Worm (Caenorhabditis elegans) whole organism, mixed stage, embryonic: Measurements from ENCODE around the gene T07G12.4.
A peak's percentile ranks its signal among the peaks of the same experiment; 100 is the strongest.

Source experiments
- blmp-1 ChIP-seq: fragments of 150-350 bp; optimal IDR thresholded peaks from 2 replicates; lab custom pipeline; 2014; ENCODE audit warnings: missing biosample characterization, missing genetic modification characterization
- ceh-39 ChIP-seq: fragments of 150-350 bp; optimal IDR thresholded peaks from 2 replicates; lab custom pipeline; 2014; ENCODE audit warnings: missing biosample characterization, missing genetic modification characterization
- ceh-43 ChIP-seq: fragments of 200-800 bp; sonication (Bioruptor generic); optimal IDR thresholded peaks from 2 replicates; lab custom pipeline; 2018; ENCODE audit warnings: mild to moderate bottlenecking, missing genetic modification characterization, moderate library complexity, missing compliant biosample characterization
- ceh-83 ChIP-seq: fragments of 200-800 bp; sonication (Bioruptor generic); optimal IDR thresholded peaks from 2 replicates; lab custom pipeline; 2018; ENCODE audit warnings: mild to moderate bottlenecking, missing genetic modification characterization, missing compliant biosample characterization
- ces-1 ChIP-seq: fragments of 150-350 bp; optimal IDR thresholded peaks from 2 replicates; lab custom pipeline; 2014; ENCODE audit warnings: missing biosample characterization, missing genetic modification reagents, missing genetic modification characterization
- drap-1 ChIP-seq: fragments of 200-800 bp; sonication (Bioruptor generic); optimal IDR thresholded peaks from 3 replicates; lab custom pipeline; 2018; ENCODE audit warnings: mild to moderate bottlenecking, missing genetic modification characterization, missing compliant biosample characterization
- elt-1 ChIP-seq: sonication (generic microtip); optimal IDR thresholded peaks from 2 replicates; lab custom pipeline; 2017; ENCODE audit warnings: missing genetic modification characterization, mild to moderate bottlenecking, missing compliant biosample characterization, antibody characterized with exemption, moderate library complexity, borderline replicate concordance; ENCODE audit not compliant: insufficient read depth
- elt-3 ChIP-seq: fragments of 150-350 bp; optimal IDR thresholded peaks from 2 replicates; lab custom pipeline; 2014; ENCODE audit warnings: missing biosample characterization, missing genetic modification characterization
- flh-1 ChIP-seq: fragments of 200-800 bp; sonication (Bioruptor generic); optimal IDR thresholded peaks from 2 replicates; lab custom pipeline; 2018; ENCODE audit warnings: mild to moderate bottlenecking, missing genetic modification characterization, moderate library complexity, missing compliant biosample characterization
- ham-2 ChIP-seq: fragments of 200-800 bp; sonication (Bioruptor generic); optimal IDR thresholded peaks from 2 replicates; lab custom pipeline; 2018; ENCODE audit warnings: mild to moderate bottlenecking, missing genetic modification characterization, missing compliant biosample characterization
- hlh-1 ChIP-seq: fragments of 150-350 bp; optimal IDR thresholded peaks from 2 replicates; lab custom pipeline; 2014; ENCODE audit warnings: missing biosample characterization, missing genetic modification reagents, missing genetic modification characterization
- lin-13 ChIP-seq: fragments of 150-350 bp; optimal IDR thresholded peaks from 2 replicates; lab custom pipeline; 2014; ENCODE audit warnings: missing biosample characterization, missing genetic modification characterization
- lin-32 ChIP-seq: fragments of 200-800 bp; sonication (Bioruptor generic); optimal IDR thresholded peaks from 2 replicates; lab custom pipeline; 2018; ENCODE audit warnings: mild to moderate bottlenecking, missing genetic modification characterization, missing compliant biosample characterization
- lsy-2 ChIP-seq: fragments of 150-350 bp; optimal IDR thresholded peaks from 2 replicates; lab custom pipeline; 2014; ENCODE audit warnings: missing biosample characterization, missing genetic modification characterization
- mab-5 ChIP-seq: fragments of 150-350 bp; optimal IDR thresholded peaks from 2 replicates; lab custom pipeline; 2014; ENCODE audit warnings: missing biosample characterization, missing genetic modification characterization
- mep-1 ChIP-seq: fragments of 150-350 bp; optimal IDR thresholded peaks from 2 replicates; lab custom pipeline; 2017; ENCODE audit warnings: missing biosample characterization, missing genetic modification reagents, missing genetic modification characterization, inconsistent platforms
- mls-2 ChIP-seq: sonication (generic microtip); optimal IDR thresholded peaks from 2 replicates; lab custom pipeline; 2016; ENCODE audit warnings: mild to moderate bottlenecking, missing genetic modification characterization, moderate library complexity, missing compliant biosample characterization
- nhr-2 ChIP-seq: fragments of 150-350 bp; optimal IDR thresholded peaks from 2 replicates; lab custom pipeline; 2014; ENCODE audit warnings: missing biosample characterization, missing genetic modification characterization
- nhr-237 ChIP-seq: fragments of 150-350 bp; optimal IDR thresholded peaks from 2 replicates; lab custom pipeline; 2014; ENCODE audit warnings: missing biosample characterization, missing genetic modification characterization
- nhr-28 ChIP-seq: fragments of 150-350 bp; optimal IDR thresholded peaks from 2 replicates; lab custom pipeline; 2014; ENCODE audit warnings: missing biosample characterization, missing genetic modification characterization
- nhr-76 ChIP-seq: sonication (generic microtip); optimal IDR thresholded peaks from 2 replicates; lab custom pipeline; 2017; ENCODE audit warnings: missing biosample characterization, missing genetic modification characterization
- pha-4 ChIP-seq: fragments of 150-350 bp; optimal IDR thresholded peaks from 2 replicates; lab custom pipeline; 2018; ENCODE audit warnings: missing biosample characterization, missing genetic modification reagents, missing genetic modification characterization
- sem-2 ChIP-seq: fragments of 200-800 bp; sonication (Bioruptor generic); optimal IDR thresholded peaks from 2 replicates; lab custom pipeline; 2018; ENCODE audit warnings: mild to moderate bottlenecking, missing genetic modification characterization, missing compliant biosample characterization
- snpc-4 ChIP-seq: fragments of 150-350 bp; optimal IDR thresholded peaks from 2 replicates; lab custom pipeline; 2014; ENCODE audit warnings: missing biosample characterization, missing genetic modification characterization
- tbx-8 ChIP-seq: fragments of 200-800 bp; sonication (Bioruptor generic); optimal IDR thresholded peaks from 2 replicates; lab custom pipeline; 2018; ENCODE audit warnings: mild to moderate bottlenecking, missing genetic modification characterization, moderate library complexity, missing compliant biosample characterization
- unc-120 ChIP-seq: sonication (generic microtip); optimal IDR thresholded peaks from 2 replicates; lab custom pipeline; 2017; ENCODE audit warnings: missing genetic modification characterization, missing compliant biosample characterization; ENCODE audit not compliant: poor library complexity, severe bottlenecking
- unc-39 ChIP-seq: fragments of 150-350 bp; optimal IDR thresholded peaks from 2 replicates; lab custom pipeline; 2014; ENCODE audit warnings: missing biosample characterization, missing genetic modification characterization
- unc-62 ChIP-seq: fragments of 150-350 bp; optimal IDR thresholded peaks from 2 replicates; lab custom pipeline; 2014; ENCODE audit warnings: missing biosample characterization, missing genetic modification reagents, missing genetic modification characterization
- zip-8 ChIP-seq: fragments of 150-350 bp; optimal IDR thresholded peaks from 2 replicates; lab custom pipeline; 2014; ENCODE audit warnings: missing biosample characterization, missing genetic modification characterization
- ztf-11 ChIP-seq: fragments of 150-350 bp; optimal IDR thresholded peaks from 2 replicates; lab custom pipeline; 2014; ENCODE audit warnings: missing biosample characterization, missing genetic modification characterization

The T07G12.4 gene

DNA sequence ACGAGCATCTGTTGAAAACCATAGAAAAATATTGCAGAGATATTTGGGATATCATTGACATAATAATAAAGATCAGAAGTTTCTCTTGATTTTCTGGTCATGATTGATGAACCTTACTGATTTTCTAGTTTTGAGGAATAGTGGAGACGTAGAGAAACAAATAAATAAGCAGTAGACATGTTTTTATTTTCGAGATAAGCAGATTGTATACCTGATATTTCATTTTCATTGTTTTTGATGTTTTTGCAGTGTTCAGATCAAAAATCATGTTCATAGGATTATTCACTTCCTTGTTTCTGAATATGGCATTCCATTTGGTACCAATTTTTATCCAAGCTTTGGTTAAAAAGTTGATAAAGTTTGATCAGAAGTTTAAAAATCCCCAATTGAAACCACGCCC lies at the start of gene T07G12.4:
T07G12.4 (minus strand) TSS at position 101 of the 400 bp plus-strand sequence.
- TF ChIP-seq mab-5 (tag; lab: Kevin White, UChicago) (no peak), nhr-76 (tag; lab: Kevin White, UChicago) (no peak), elt-3 (no peak), ztf-11 (tag; lab: Kevin White, UChicago) (no peak), unc-39 (tag; lab: Kevin White, UChicago) (no peak), zip-8 (tag; lab: Kevin White, UChicago) (no peak), lin-13 (tag; lab: Kevin White, UChicago) (no peak), ceh-83 (GFP tag; lab: Kevin White, UChicago) (no peak), ces-1 (GFP tag; lab: Kevin White, UChicago) (no peak), unc-62 (GFP tag; lab: Kevin White, UChicago) (no peak), blmp-1 (tag; lab: Kevin White, UChicago) (no peak), drap-1 (no peak), sem-2 (no peak), pha-4 (no peak), ham-2 (no peak), nhr-28 (tag; lab: Kevin White, UChicago) (no peak), elt-1 (no peak)

- no peak for TF ChIP-seq nhr-237 (tag; lab: Kevin White, UChicago)
- TF ChIP-seq snpc-4 (tag; lab: Kevin White, UChicago), result no peak
- TF ChIP-seq mep-1 (tag; lab: Kevin White, UChicago), result no peak
- no peak for TF ChIP-seq ceh-83 (GFP tag; lab: Kevin White, UChicago)
Measured at ce11 chrIV:10584237-10584636, 45.8 kb upstream of the T07G12.4 start, which contains the start of gene oac-8. oac-8 (plus strand) TSS chrIV:10584537.

- TF ChIP-seq lin-32 (GFP tag; lab: Kevin White, UChicago) (no peak), ces-1 (GFP tag; lab: Kevin White, UChicago) (peak; percentile 5)
- TF ChIP-seq, all 35 proteins: peak for 1
Measured at ce11 chrIV:10578367-10578766, 39.9 kb upstream of the T07G12.4 start, which contains the start of gene lgc-43. lgc-43 (plus strand) TSS chrIV:10578667.

DNA sequence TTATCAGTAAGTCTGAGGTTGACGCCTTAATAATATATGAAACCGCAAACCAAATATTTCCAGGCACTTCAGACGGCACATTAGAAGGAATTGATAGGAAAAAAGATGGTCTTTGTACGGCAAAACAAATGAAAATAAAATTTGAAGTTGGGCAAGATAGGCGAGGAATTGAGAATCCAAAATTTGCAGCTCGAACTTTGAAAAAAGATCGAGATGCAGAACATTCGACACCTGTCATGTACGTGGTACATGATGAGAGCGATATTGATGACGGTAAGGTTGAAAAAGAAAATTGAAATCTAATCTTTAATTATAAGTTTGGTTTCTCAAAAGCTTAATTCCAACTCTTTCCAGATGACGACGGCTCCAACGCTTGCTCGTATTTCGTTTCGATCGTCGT lies 39.1 kb upstream of the T07G12.4 start:
- TF ChIP-seq pha-4 (no peak), drap-1 (no peak), zip-8 (tag; lab: Kevin White, UChicago) (no peak), hlh-1 (tag; lab: Kevin White, UChicago) (no peak), ces-1 (GFP tag; lab: Kevin White, UChicago) (no peak), nhr-2 (tag; lab: Kevin White, UChicago) (no peak), nhr-28 (tag; lab: Kevin White, UChicago) (no peak), elt-1 (no peak), ham-2 (no peak), tbx-8 (GFP tag; lab: Kevin White, UChicago) (no peak), ztf-11 (tag; lab: Kevin White, UChicago) (no peak), nhr-76 (tag; lab: Kevin White, UChicago) (no peak)

DNA sequence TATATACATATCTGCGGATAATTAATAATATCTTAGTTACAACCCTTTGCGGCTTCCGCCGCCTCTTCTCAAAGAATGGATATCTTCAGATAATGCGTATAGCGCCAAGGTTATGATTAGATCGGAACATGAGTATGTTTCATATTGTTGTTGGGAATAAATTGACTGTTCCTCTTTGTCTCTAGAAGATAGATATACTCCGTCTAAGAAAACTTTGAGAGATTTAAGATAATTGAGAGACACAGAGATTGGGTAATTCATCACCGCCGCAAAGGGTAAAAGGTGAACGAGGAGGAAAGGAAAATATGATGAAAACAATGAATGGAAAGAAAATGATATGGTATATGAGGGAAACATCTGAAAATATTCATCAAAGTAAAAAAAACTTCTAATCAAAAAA lies 38.1 kb upstream of the T07G12.4 start:
- TF ChIP-seq ham-2 (peak; percentile 72), lsy-2 (tag; lab: Kevin White, UChicago) (no peak), mls-2 (tag; lab: Kevin White, UChicago) (no peak), sem-2 (no peak), elt-3 (peak; percentile 31), elt-1 (peak; percentile 27)

DNA sequence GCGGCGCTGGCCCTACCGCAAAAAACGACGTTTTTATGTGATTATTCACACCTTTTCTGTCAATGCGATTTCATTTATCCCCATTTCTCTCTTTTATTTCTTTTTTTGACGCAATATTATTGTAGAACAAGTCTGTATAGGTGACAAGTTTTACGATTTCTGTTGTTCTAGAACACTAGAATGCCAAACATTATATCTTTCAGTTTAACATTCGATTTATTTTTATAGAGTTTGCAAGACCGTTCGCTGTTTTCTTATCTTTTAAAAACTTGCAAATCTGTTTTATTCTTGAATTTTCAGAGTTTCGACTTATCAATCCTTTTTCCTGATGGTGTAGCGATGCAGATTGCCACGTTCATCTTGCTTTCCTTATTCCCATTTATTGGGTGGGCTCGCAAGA lies 37.6 kb upstream of the T07G12.4 start, which contains the start of gene efn-2:
efn-2 (plus strand) TSS at position 301 of the 400 bp plus-strand sequence.
- TF ChIP-seq unc-120 (tag; lab: Kevin White, UChicago) (no peak), ceh-39 (tag; lab: Kevin White, UChicago) (no peak), hlh-1 (tag; lab: Kevin White, UChicago) (no peak), pha-4 (no peak), ceh-43 (no peak), elt-1 (no peak), lin-32 (GFP tag; lab: Kevin White, UChicago) (no peak), snpc-4 (tag; lab: Kevin White, UChicago) (no peak), flh-1 (GFP tag; lab: Kevin White, UChicago) (no peak)
